Fruit fly (Drosophila melanogaster): Measurements from ENCODE around the gene CG5281.

Gene CG5281

DNA sequence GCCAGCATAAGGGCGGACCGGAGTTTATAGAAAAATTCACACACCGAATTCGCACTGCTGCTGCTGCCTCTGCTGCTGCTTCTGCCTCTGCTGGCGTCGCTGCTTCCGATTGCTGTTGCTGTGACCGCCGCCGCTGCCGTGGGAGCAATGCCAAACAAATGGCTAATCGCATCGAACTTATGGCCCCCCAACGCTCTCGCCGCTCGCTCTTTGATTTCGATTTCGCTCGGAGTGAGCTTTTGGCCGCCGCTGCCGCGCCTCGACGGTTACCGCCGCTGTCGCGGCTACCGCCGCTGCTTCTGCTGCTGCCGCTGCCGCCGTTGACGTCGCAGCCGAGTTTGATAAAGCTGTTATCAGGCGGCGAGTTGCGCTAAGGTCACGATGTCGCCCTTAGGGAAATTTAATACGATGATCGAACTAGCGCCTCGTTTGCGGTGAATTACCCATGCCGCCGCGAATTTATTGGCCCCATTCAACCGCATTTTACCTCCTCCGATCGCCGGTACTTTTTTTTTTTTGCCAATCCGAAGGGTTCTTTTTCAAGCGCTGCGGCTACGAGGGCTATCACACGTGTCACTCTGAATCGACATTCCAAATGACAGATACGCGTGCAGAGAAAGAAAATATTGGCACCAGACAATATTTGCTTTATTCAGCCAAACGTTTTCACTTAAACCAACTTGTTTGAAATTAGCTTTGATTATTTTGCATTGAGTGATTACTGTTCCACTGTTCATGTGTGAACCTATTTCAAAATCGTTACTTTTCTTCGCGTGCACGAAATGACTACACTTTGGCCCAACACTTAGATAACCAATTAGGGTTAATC lies 22.6 kb downstream of the CG5281 start (continued):
- TF ChIP-seq CG6791 (GFP tag; IDR thresholded peaks at IDR 0.05; ENCODE audit: partially characterized antibody): no peak
- TF ChIP-seq CG30020 (tag; optimal IDR thresholded peaks at IDR 0.05): no peak
- TF ChIP-seq gce (GFP tag; IDR thresholded peaks at IDR 0.05): no peak; the same call in 2 of the 3 replicates
- TF ChIP-seq CHES-1-like (GFP tag; optimal IDR thresholded peaks at IDR 0.05): peak; percentile 48
- peak; percentile 38 for TF ChIP-seq ERR (GFP tag; optimal IDR thresholded peaks at IDR 0.05)
- TF ChIP-seq CG15269 (tag; optimal IDR thresholded peaks at IDR 0.05): peak; percentile 72
- TF ChIP-seq CG7987 (GFP tag; optimal IDR thresholded peaks at IDR 0.05): peak; percentile 49
- peak; percentile 67; the same call in 1 of the 2 replicates for TF ChIP-seq ara (GFP tag; IDR thresholded peaks at IDR 0.05)
- no peak for TF ChIP-seq tll (GFP tag; optimal IDR thresholded peaks at IDR 0.05)
- TF ChIP-seq Fer2 (tag; optimal IDR thresholded peaks at IDR 0.05): peak; percentile 1
- peak; percentile 18 for TF ChIP-seq Asciz (GFP tag; optimal IDR thresholded peaks at IDR 0.05)
- peak; percentile 78 for TF ChIP-seq CG4730 (GFP tag; IDR thresholded peaks at IDR 0.05)
- peak; percentile 78 for TF ChIP-seq CG9215 (GFP tag; IDR thresholded peaks at IDR 0.05)
- TF ChIP-seq CG7745 (tag; optimal IDR thresholded peaks at IDR 0.05): no peak
- TF ChIP-seq CG12104 (GFP tag; optimal IDR thresholded peaks at IDR 0.05): no peak
- TF ChIP-seq Hsf (GFP tag; optimal IDR thresholded peaks at IDR 0.05): peak; percentile 44
- TF ChIP-seq CG6254 (GFP tag; optimal IDR thresholded peaks at IDR 0.05): no peak
- TF ChIP-seq D (optimal IDR thresholded peaks at IDR 0.05): no peak
- peak; percentile 24 for TF ChIP-seq D (GFP tag; optimal IDR thresholded peaks at IDR 0.05)
- TF ChIP-seq kay (GFP tag; optimal IDR thresholded peaks at IDR 0.05): peak; percentile 65
- TF ChIP-seq Taf1 (GFP tag; IDR thresholded peaks at IDR 0.05): peak; percentile 75; the same call in 1 of the 2 replicates
- TF ChIP-seq lola (GFP tag; optimal IDR thresholded peaks at IDR 0.05): no peak
- TF ChIP-seq CG8290 (GFP tag; optimal IDR thresholded peaks at IDR 0.05): no peak
- peak in 1 of 2 experiments; percentile 92 for TF ChIP-seq CG8290 (tag; optimal IDR thresholded peaks at IDR 0.05)
- peak; percentile 64 for TF ChIP-seq Rx (GFP tag; IDR thresholded peaks at IDR 0.05)
- no peak for TF ChIP-seq HmgD (GFP tag; optimal IDR thresholded peaks at IDR 0.05)
- peak; percentile 82; the same call in 2 of the 3 replicates for TF ChIP-seq CG2889 (GFP tag; IDR thresholded peaks at IDR 0.05)
- no peak for TF ChIP-seq CG15601 (tag; optimal IDR thresholded peaks at IDR 0.05)
- TF ChIP-seq Sox102F (GFP tag; optimal IDR thresholded peaks at IDR 0.05): peak; percentile 65
- TF ChIP-seq CG3407 (GFP tag; optimal IDR thresholded peaks at IDR 0.05): peak; percentile 1
- TF ChIP-seq Atf3 (GFP tag; optimal IDR thresholded peaks at IDR 0.05): peak; percentile 22
- peak; percentile 67 for TF ChIP-seq CG17328 (GFP tag; IDR thresholded peaks at IDR 0.05)
- TF ChIP-seq inv (GFP tag; IDR thresholded peaks at IDR 0.05; ENCODE audit: partially characterized antibody): no peak
- no peak for TF ChIP-seq run (tag; optimal IDR thresholded peaks at IDR 0.05)
- peak; percentile 77 for TF ChIP-seq eyg (GFP tag; optimal IDR thresholded peaks at IDR 0.05)
- TF ChIP-seq Neu2 (GFP tag; optimal IDR thresholded peaks at IDR 0.05; ENCODE audit: borderline replicate concordance): peak; percentile 41
- TF ChIP-seq CG32772 (GFP tag; IDR thresholded peaks at IDR 0.05): peak; percentile 81
- peak; percentile 98 for TF ChIP-seq Adf1 (GFP tag; IDR thresholded peaks at IDR 0.05)
- no peak for TF ChIP-seq abd-A (tag; optimal IDR thresholded peaks at IDR 0.05)
- no peak for TF ChIP-seq vnd (GFP tag; IDR thresholded peaks at IDR 0.05; ENCODE audit: partially characterized antibody)
- no peak for TF ChIP-seq pzg (GFP tag; optimal IDR thresholded peaks at IDR 0.05)
- TF ChIP-seq bsh (GFP tag; optimal IDR thresholded peaks at IDR 0.05): no peak
- no peak for TF ChIP-seq amos (GFP tag; IDR thresholded peaks at IDR 0.05; ENCODE audit: partially characterized antibody)
- TF ChIP-seq NK7.1 (GFP tag; optimal IDR thresholded peaks at IDR 0.05): peak; percentile 22
- peak; percentile 71 for TF ChIP-seq NFAT (GFP tag; IDR thresholded peaks at IDR 0.05)
- peak; percentile 35 for TF ChIP-seq Dek (tag; optimal IDR thresholded peaks at IDR 0.05)
- TF ChIP-seq CG10321 (GFP tag; IDR thresholded peaks at IDR 0.05): no peak
- TF ChIP-seq CG14710 (tag; optimal IDR thresholded peaks at IDR 0.05): peak; percentile 18

All from whole organism, embryonic.